Worm (Caenorhabditis elegans): ENCODE results near the gene F19B6.1.

Gene F19B6.1

ce11 chrIV:12335798-12336197 lies at the start of gene F19B6.1:
Gene F19B6.1, minus strand, starts transcription at chrIV:12336075.
- TF ChIP-seq efl-1 (optimal IDR thresholded peaks at IDR 0.05), result no peak
- TF ChIP-seq efl-1 (GFP tag; optimal IDR thresholded peaks at IDR 0.05 in 1 of 2), result peak in 1 of 2 experiments; percentile 27
- no peak for TF ChIP-seq hlh-17 (GFP tag; optimal IDR thresholded peaks at IDR 0.05; ENCODE audit: borderline replicate concordance)

DNA sequence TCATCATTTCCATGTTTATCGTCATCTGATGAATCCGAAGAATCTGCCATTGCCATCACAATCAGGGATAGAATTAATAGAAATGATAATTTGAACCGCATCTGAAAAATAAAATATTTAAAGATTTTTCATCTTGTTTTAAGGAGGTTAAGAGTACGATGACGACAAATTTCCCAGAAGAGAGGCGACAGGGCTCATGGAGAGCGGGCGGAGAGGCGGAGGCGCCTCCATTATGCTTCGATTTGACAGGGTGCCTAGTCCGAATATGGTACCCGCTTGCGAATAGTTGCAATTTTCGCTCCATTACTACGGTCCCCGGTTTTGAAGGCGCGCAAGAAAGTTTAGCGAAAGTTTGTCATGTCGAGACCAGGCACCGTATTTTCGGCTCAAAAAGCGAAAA lies 49.2 kb upstream of the F19B6.1 start, which contains the start of gene F28D1.6:
Gene F28D1.6 (minus strand): TSS at position 101 of the 400 bp plus-strand sequence.
- TF ChIP-seq snpc-4 (tag; optimal IDR thresholded peaks at IDR 0.05) (no peak), unc-30 (tag; optimal IDR thresholded peaks at IDR 0.05) (no peak), fkh-8 (tag; optimal IDR thresholded peaks at IDR 0.05) (no peak), vab-15 (tag; optimal IDR thresholded peaks at IDR 0.05) (no peak), F16B12.6 (tag; optimal IDR thresholded peaks at IDR 0.05) (no peak), mab-9 (GFP tag; IDR thresholded peaks at IDR 0.05) (no peak), hpl-2 (GFP tag; optimal IDR thresholded peaks at IDR 0.05) (no peak), unc-130 (tag; optimal IDR thresholded peaks at IDR 0.05) (no peak), sup-37 (GFP tag; optimal IDR thresholded peaks at IDR 0.05) (no peak)

DNA sequence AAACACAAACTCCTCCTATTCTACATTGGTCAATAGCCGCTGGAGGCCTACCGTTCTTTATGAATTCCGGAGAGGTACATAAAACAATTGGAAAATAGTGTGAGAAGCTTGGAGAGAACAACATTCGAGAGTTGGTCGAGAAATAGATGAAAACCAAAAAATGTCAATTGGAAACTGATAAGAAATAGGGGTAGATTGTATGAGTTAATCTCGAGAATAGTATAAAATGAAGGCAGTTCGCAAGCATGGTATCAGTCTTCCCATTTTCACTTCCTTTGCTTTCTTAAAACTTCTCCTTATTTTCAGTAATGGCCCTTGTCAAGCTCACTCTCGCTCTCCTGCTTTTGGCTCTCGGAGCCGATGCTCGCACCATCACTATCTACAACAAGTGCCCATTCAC lies 47.0 kb upstream of the F19B6.1 start, which contains the start of gene thn-2:
Gene thn-2 (plus strand): TSS at position 307 of the 400 bp plus-strand sequence.
- TF ChIP-seq unc-130 (tag; optimal IDR thresholded peaks at IDR 0.05) (no peak), dsc-1 (tag; optimal IDR thresholded peaks at IDR 0.05) (no peak), nhr-12 (tag; optimal IDR thresholded peaks at IDR 0.05) (no peak), nhr-47 (tag; optimal IDR thresholded peaks at IDR 0.05) (no peak), swsn-7 (tag; optimal IDR thresholded peaks at IDR 0.05) (no peak), mab-9 (GFP tag; IDR thresholded peaks at IDR 0.05) (no peak), sptf-1 (tag; optimal IDR thresholded peaks at IDR 0.05) (no peak), nhr-90 (tag; optimal IDR thresholded peaks at IDR 0.05; ENCODE audit: poor library complexity) (no peak), zip-4 (GFP tag; optimal IDR thresholded peaks at IDR 0.05) (no peak), nhr-20 (tag; optimal IDR thresholded peaks at IDR 0.05) (no peak), lin-39 (tag; optimal IDR thresholded peaks at IDR 0.05) (no peak), pqm-1 (tag; optimal IDR thresholded peaks at IDR 0.05) (no peak), fkh-10 (GFP tag; optimal IDR thresholded peaks at IDR 0.05) (no peak)

ce11 chrIV:12379784-12380183 lies 43.9 kb upstream of the F19B6.1 start, which contains the start of gene thn-1:
Gene thn-1, plus strand, starts transcription at chrIV:12380084.
- TF ChIP-seq sup-37 (GFP tag; optimal IDR thresholded peaks at IDR 0.05) (no peak), unc-130 (tag; optimal IDR thresholded peaks at IDR 0.05) (no peak), unc-86 (tag; optimal IDR thresholded peaks at IDR 0.05) (no peak), pqm-1 (tag; optimal IDR thresholded peaks at IDR 0.05) (no peak), skn-1 (tag; optimal IDR thresholded peaks at IDR 0.05) (no peak), nhr-19 (GFP tag; conservative IDR thresholded peaks at IDR 0.05) (no peak), unc-62 (GFP tag; optimal IDR thresholded peaks at IDR 0.05) (no peak), nhr-12 (tag; optimal IDR thresholded peaks at IDR 0.05) (no peak)

DNA sequence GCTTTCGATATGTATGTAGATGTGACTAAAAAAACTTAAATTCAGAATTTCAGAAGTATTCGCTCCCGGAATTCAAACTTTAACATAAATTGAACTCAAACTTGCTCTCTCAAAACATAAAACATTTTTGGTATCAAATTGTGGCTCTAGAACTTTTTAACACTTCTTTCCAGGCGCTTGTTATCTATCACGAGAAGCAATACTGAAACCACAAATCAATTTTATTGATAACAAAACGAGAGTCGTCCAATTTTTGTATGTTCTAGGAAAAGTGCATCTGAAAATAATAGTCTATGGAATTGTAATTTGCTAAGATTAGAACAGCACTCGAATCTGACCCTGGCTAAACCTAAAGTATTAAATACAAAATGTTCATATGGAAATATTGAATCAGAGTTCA lies 43.0 kb upstream of the F19B6.1 start:
- TF ChIP-seq elt-2 (tag; optimal IDR thresholded peaks at IDR 0.05), result peak; percentile 54
- no peak for TF ChIP-seq mdl-1 (tag; optimal IDR thresholded peaks at IDR 0.05)

ce11 chrIV:12376021-12376420 lies 40.1 kb upstream of the F19B6.1 start, which contains the start of gene atz-1:
Gene atz-1, minus strand, starts transcription at chrIV:12376121.
- TF ChIP-seq elt-2 (tag; optimal IDR thresholded peaks at IDR 0.05) (no peak), xbp-1 (tag; optimal IDR thresholded peaks at IDR 0.05) (no peak), tbx-2 (tag; optimal IDR thresholded peaks at IDR 0.05) (no peak), rnt-1 (tag; optimal IDR thresholded peaks at IDR 0.05) (no peak), skn-1 (tag; optimal IDR thresholded peaks at IDR 0.05) (no peak), ama-1 (optimal IDR thresholded peaks at IDR 0.05) (no peak), sup-37 (GFP tag; optimal IDR thresholded peaks at IDR 0.05) (no peak), swsn-7 (tag; optimal IDR thresholded peaks at IDR 0.05) (no peak), lin-13 (GFP tag; optimal IDR thresholded peaks at IDR 0.05) (no peak), nhr-47 (tag; optimal IDR thresholded peaks at IDR 0.05) (no peak), egl-13 (tag; optimal IDR thresholded peaks at IDR 0.05) (no peak), nhr-12 (tag; optimal IDR thresholded peaks at IDR 0.05) (no peak), nhr-11 (tag; optimal IDR thresholded peaks at IDR 0.05) (no peak), C16A3.4 (tag; optimal IDR thresholded peaks at IDR 0.05) (no peak), fos-1 (tag; optimal IDR thresholded peaks at IDR 0.05) (no peak), egl-27 (tag; optimal IDR thresholded peaks at IDR 0.05) (no peak), aly-2 (tag; optimal IDR thresholded peaks at IDR 0.05) (no peak)

Data from whole organism, L1 larva.